Fruit fly (Drosophila melanogaster) whole organism, adult: Measurements from ENCODE around the gene Nup358.

Experiments used
- CG11617 ChIP-seq: fragments of 200-800 bp; sonication (Bioruptor generic); optimal IDR thresholded peaks from 2 replicates; lab custom pipeline; 2017; ENCODE audit warnings: mild to moderate bottlenecking, missing biosample characterization, missing genetic modification reagents, missing genetic modification characterization
- CG12768 ChIP-seq: fragments of 200-800 bp; sonication (Bioruptor generic); optimal IDR thresholded peaks from 2 replicates; lab custom pipeline; 2017; ENCODE audit warnings: missing biosample characterization, missing genetic modification characterization, mild to moderate bottlenecking, moderate library complexity, missing genetic modification reagents
- CG14711 ChIP-seq: fragments of 200-800 bp; sonication (Bioruptor generic); optimal IDR thresholded peaks from 2 replicates; lab custom pipeline; 2018; ENCODE audit warnings: missing biosample characterization, mild to moderate bottlenecking, missing genetic modification characterization, moderate library complexity
- CG33017 ChIP-seq: fragments of 200-800 bp; sonication (Bioruptor generic); optimal IDR thresholded peaks from 2 replicates; lab custom pipeline; 2018; ENCODE audit warnings: missing biosample characterization, mild to moderate bottlenecking, missing genetic modification characterization, moderate library complexity
- CG7045 ChIP-seq: fragments of 200-800 bp; sonication (Bioruptor generic); optimal IDR thresholded peaks from 2 replicates; lab custom pipeline; 2017; ENCODE audit warnings: missing biosample characterization, mild to moderate bottlenecking, missing genetic modification characterization
- CG7101 ChIP-seq: fragments of 200-800 bp; sonication (Bioruptor generic); optimal IDR thresholded peaks from 2 replicates; lab custom pipeline; 2018; ENCODE audit warnings: missing biosample characterization, mild to moderate bottlenecking, missing genetic modification characterization, moderate library complexity
- Clk ChIP-seq: fragments of 200-800 bp; sonication (Bioruptor generic); optimal IDR thresholded peaks from 2 replicates; lab custom pipeline; 2017; ENCODE audit warnings: missing biosample characterization, missing genetic modification characterization
- Crg-1 ChIP-seq: fragments of 200-800 bp; sonication (Bioruptor generic); optimal IDR thresholded peaks from 2 replicates; lab custom pipeline; 2016; ENCODE audit warnings: missing biosample characterization, missing genetic modification characterization
- Hr96 ChIP-seq: fragments of 200-800 bp; sonication (Bioruptor generic); optimal IDR thresholded peaks from 2 replicates; lab custom pipeline; 2016; ENCODE audit warnings: missing biosample characterization, missing genetic modification characterization
- cic ChIP-seq: fragments of 200-800 bp; sonication (Bioruptor generic); optimal IDR thresholded peaks from 2 replicates; lab custom pipeline; 2017; ENCODE audit warnings: missing biosample characterization, mild to moderate bottlenecking, missing genetic modification characterization, moderate library complexity
- cnc ChIP-seq, 2 experiments: fragments of >200 bp; optimal IDR thresholded peaks; 2 replicates each; lab custom pipeline; 2017
- kay ChIP-seq: fragments of 200-800 bp; sonication (Bioruptor generic); peaks from one replicate; lab custom pipeline; 2016; ENCODE audit warnings: missing biosample characterization, missing genetic modification characterization, borderline replicate concordance
- pad ChIP-seq: fragments of 200-800 bp; sonication (Bioruptor generic); optimal IDR thresholded peaks from 3 replicates; lab custom pipeline; 2017; ENCODE audit warnings: missing biosample characterization, missing genetic modification characterization, mild to moderate bottlenecking, moderate library complexity, missing genetic modification reagents

dm6 chr3R:25207405-25208003 lies 41.6 kb upstream of the Nup358 start:
- TF ChIP-seq pad (GFP tag; lab: Kevin White, UChicago) = no peak
- TF ChIP-seq cic (GFP tag; lab: Kevin White, UChicago) = no peak
- TF ChIP-seq CG14711 = no peak
- TF ChIP-seq Clk (GFP tag; lab: Kevin White, UChicago) = no peak
- no peak for TF ChIP-seq cnc (optimal IDR thresholded peaks at IDR 0.05; lab: Kevin White, UChicago)
- TF ChIP-seq CG12768 = no peak
- no peak for TF ChIP-seq CG11617 (GFP tag; lab: Kevin White, UChicago)
- peak; percentile 0 for TF ChIP-seq Hr96 (GFP tag; lab: Kevin White, UChicago)
- TF ChIP-seq kay = no peak
- no peak for TF ChIP-seq Crg-1 (GFP tag; lab: Kevin White, UChicago)
- peak; percentile 44 for TF ChIP-seq CG7045
- peak; percentile 40 for TF ChIP-seq CG7101 (tag; lab: Kevin White, UChicago)
- TF ChIP-seq CG33017 = peak; percentile 57
